Fruit fly (Drosophila melanogaster) Kc167 (cell line): Measurements from ENCODE around the gene HipHop.

ENCODE experiments used
- Myc ChIP-seq: fragments of >200 bp; optimal IDR thresholded peaks from 2 replicates; lab custom pipeline; 2017; ENCODE audit warnings: missing external identifiers
- Sin3A ChIP-seq: fragments of >200 bp; optimal IDR thresholded peaks from 2 replicates; lab custom pipeline; 2018; ENCODE audit warnings: missing external identifiers
- h ChIP-seq: fragments of >200 bp; optimal IDR thresholded peaks from 3 replicates; lab custom pipeline; 2018; ENCODE audit warnings: missing external identifiers
- insv ChIP-seq: fragments of >200 bp; optimal IDR thresholded peaks from 3 replicates; lab custom pipeline; 2018; ENCODE audit warnings: missing external identifiers
- psq ChIP-seq: fragments of >200 bp; optimal IDR thresholded peaks from 2 replicates; lab custom pipeline; 2017; ENCODE audit warnings: missing external identifiers
- ttk ChIP-seq: sonication (Bioruptor generic); optimal IDR thresholded peaks from 2 replicates; lab custom pipeline; 2017; ENCODE audit warnings: missing external identifiers

Gene HipHop

DNA sequence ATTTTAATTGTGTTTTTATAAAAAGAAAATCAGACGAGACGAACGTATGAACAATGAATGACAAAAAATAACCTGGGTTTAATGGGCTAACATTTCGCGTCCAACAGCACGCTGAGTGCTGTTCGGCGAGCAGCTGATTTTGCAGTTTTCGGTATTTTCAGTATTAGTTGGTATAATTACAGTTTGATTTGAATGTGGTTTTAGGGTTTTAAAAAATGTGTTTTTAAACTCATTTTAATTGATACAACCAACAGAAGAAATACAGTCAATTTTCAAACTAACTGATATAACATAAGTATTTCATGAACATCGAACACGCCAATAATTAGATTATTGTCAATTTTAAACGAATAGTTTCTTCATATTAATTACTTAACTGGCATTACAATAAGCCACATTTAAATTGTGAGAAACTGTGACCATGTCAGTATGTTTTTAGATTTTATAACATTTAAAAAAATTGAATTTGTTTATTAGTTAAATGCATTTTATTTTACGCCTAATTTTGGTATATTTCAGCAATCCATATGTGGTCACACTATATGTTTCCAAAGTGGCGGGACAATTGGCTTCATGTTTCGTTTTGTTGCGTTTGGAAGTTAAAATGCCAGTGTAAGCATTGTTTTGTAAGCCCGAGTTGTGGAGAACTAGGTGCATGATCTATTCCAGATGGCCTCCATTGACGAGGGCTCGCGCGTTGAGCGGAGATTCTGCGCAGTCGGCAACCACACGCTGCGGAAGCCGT lies at the start of gene HipHop, which contains the start of gene CG14073:
Gene HipHop (plus strand): TSS at position 534 of the 745 bp plus-strand sequence.
Gene CG14073 (minus strand): TSS at position 38 of the 745 bp plus-strand sequence.
- TF ChIP-seq insv (lab: Kevin White, UChicago) (no peak), h (lab: Kevin White, UChicago) (no peak), Myc (no peak), psq (lab: Kevin White, UChicago) (no peak), ttk (lab: Kevin White, UChicago) (no peak)

DNA sequence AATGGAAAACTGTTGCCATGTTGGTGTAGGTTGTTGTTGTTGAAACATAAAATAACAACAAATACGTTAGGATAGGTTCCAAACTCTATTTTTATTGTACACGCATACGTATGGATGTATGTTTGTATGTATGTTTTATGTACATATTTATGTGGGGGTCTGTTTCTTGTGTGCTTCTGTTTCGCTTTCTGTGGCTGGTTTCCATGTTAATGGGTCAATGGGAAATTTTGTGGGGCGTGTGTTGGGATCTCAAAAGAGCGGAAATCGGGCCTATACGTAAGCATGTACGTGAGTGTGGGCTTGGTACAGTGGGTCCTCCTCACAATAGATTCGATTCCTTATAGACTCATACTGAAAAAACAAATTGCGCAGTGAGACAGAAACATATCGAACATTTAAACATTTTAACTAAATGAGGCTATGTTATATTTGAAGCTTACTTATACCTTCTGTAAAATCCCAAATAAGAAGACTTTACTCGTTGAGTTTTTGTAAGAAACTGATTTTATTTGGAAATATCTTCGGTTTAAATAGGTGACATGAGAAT lies 48.9 kb upstream of the HipHop start:
- no peak for TF ChIP-seq h (lab: Kevin White, UChicago)
- no peak for TF ChIP-seq ttk (lab: Kevin White, UChicago)
- TF ChIP-seq psq (lab: Kevin White, UChicago) = no peak
- TF ChIP-seq Myc = no peak
- no peak for TF ChIP-seq insv (lab: Kevin White, UChicago)
- TF ChIP-seq Sin3A (lab: Kevin White, UChicago) = no peak

DNA sequence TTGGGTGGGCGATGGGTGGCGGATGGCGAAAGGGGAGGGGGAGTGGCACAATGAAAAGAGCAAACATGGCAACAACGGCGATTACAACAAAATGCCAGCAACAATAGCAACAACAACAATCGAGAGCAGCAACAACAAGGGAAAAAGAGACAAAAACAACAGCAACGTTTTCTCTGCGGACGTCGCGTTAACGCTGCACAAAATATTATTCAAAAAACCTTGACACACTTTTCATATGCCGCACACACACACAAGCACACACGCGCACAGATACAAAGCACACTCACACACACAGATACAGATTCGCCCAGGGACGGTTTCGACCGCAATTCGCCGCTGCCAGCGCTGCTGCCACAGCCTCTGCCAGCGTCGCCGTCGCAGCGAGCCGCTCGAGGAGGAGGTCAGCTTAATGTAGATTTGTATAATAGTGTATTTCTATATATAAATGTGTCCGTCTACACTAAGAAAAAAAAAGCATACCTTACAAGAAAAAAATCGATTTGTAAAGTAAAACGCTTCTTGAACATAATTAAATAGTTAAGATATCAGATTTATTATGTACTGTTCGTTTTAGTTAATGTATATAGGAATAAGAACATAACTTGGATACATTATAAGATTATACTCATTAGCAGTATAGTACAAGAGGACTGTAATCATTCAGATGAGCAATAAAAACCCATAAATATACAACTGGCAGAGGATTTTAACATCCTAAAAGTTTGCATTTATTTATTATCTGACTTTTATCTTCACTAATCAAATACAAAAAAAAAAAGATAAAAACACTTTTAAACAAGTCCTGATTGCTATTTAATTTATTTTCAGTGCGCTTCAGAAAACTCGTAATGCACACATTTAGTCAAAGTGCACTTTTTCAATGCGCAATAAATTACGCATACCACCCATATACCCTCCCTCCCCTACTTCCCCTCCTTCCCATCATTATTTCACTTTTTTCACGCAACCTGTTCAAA lies 39.0 kb upstream of the HipHop start:
- no peak for TF ChIP-seq Myc
- TF ChIP-seq Sin3A (lab: Kevin White, UChicago) = no peak
- no peak for TF ChIP-seq insv (lab: Kevin White, UChicago)
- no peak for TF ChIP-seq ttk (lab: Kevin White, UChicago)
- TF ChIP-seq psq (lab: Kevin White, UChicago) = no peak
- TF ChIP-seq h (lab: Kevin White, UChicago) = no peak

DNA sequence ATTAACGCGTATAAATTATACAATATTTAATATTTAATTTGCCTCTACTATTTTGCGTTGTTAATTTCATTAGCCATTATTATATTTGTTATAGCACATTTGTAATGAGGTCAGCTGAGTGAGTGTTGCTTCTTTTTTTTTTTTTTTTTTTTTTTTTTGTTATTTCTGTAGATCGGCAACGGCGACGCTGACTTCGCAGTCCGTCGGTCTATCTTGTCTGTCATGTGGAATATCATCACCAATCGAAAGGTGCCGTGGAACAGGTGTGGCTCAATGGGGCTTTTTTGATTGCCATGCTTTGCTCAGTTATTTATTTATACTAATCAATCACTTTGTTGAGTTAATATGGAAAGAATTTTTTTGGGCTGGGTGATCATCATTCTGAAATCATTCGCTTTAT lies 38.3 kb upstream of the HipHop start:
- no peak for TF ChIP-seq Sin3A (lab: Kevin White, UChicago)

DNA sequence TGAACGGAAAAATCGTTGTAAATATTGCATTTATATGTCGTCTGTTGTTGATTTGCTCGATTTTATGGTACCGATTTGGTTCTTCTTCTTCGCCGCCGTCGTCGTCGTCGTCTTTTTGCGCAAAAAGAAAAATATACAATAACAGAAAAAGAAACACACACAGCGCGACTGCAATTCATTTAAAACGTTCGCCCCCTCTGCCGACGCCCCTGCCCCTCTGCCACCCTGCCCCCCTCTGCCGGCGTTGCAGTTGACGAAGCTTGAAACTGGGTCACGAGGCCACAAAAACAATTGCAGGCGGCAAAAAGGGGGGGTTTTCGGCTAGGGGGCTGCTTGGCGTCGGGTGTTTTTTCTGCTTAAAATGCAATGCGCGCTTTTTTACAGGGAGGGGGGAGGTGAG lies 37.4 kb upstream of the HipHop start:
- TF ChIP-seq psq (lab: Kevin White, UChicago) = no peak
- no peak for TF ChIP-seq h (lab: Kevin White, UChicago)
- no peak for TF ChIP-seq insv (lab: Kevin White, UChicago)
- no peak for TF ChIP-seq Sin3A (lab: Kevin White, UChicago)
- no peak for TF ChIP-seq Myc
- TF ChIP-seq ttk (lab: Kevin White, UChicago) = no peak

DNA sequence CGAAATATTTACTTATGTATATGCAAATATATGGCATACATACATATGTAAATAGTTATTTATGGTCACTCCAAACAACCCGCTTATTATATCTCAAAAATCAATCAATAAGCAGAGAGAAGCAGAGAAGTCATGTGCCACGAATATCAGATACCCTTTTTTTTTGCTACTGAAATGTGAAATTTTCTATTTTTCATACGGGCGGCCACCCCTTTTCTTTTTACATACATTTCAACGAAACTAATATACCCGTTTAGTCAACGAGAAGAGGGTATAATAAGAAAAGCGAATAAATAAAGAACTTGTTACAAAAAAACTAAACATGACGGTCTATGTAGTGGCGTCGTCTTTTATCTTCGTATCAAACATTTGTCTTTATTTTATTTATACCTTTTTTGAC lies 36.4 kb upstream of the HipHop start:
- no peak for TF ChIP-seq ttk (lab: Kevin White, UChicago)
- TF ChIP-seq h (lab: Kevin White, UChicago) = no peak
- TF ChIP-seq Myc = no peak
- TF ChIP-seq Sin3A (lab: Kevin White, UChicago) = no peak
- no peak for TF ChIP-seq insv (lab: Kevin White, UChicago)
- TF ChIP-seq psq (lab: Kevin White, UChicago) = no peak

DNA sequence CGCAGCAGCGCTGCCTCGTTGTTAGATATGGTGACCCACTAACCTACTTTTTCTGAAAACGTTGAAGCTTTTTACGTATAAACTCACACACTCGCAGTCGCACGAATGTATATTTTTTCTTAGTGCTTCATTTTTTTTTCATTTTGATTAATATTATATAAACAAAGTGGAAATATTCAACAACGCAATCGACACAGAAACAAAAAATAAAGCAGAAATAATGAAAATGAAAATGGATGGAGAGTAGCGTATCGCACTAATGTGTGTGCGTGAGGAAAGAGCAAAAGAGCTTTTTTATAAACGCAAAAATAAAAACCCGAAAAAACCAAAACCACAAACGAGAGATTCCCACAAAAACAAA lies 34.9 kb upstream of the HipHop start:
- TF ChIP-seq h (lab: Kevin White, UChicago) = no peak
- TF ChIP-seq Myc = no peak
- TF ChIP-seq Sin3A (lab: Kevin White, UChicago) = no peak
- no peak for TF ChIP-seq insv (lab: Kevin White, UChicago)
- no peak for TF ChIP-seq ttk (lab: Kevin White, UChicago)
- TF ChIP-seq psq (lab: Kevin White, UChicago) = no peak

DNA sequence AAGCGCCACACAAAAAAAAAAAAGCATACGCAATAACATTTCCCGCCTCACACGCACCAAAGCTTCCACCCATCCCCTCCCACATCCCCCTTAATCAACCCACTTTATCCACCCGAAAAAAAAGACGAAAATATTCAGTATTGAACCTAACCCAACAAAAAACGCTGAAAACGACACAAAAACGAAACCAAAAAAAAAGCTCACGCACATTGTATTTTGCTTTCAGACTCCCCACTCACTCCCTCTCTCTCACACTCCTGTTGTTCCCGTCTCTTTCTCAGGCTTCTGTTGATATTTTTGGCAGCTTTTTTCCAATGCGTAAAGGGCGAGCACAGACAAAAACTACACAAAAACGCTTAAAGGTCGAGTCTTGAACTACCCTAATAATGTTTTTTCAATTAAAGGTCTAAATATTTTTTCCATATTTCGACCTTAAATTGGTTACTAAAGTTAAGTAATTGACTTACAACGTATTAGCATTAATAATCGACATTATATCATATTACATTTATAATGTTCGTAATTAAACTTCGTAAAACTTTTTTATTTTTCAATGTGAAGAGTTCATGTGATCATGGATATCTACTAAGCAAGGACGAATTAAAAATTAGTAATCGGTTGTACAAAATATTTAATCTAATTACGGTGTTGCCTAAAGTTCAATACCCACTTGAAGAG lies 34.4 kb upstream of the HipHop start:
- TF ChIP-seq psq (lab: Kevin White, UChicago) = no peak
- TF ChIP-seq insv (lab: Kevin White, UChicago) = no peak
- no peak for TF ChIP-seq ttk (lab: Kevin White, UChicago)
- TF ChIP-seq Myc = no peak
- no peak for TF ChIP-seq Sin3A (lab: Kevin White, UChicago)
- no peak for TF ChIP-seq h (lab: Kevin White, UChicago)

DNA sequence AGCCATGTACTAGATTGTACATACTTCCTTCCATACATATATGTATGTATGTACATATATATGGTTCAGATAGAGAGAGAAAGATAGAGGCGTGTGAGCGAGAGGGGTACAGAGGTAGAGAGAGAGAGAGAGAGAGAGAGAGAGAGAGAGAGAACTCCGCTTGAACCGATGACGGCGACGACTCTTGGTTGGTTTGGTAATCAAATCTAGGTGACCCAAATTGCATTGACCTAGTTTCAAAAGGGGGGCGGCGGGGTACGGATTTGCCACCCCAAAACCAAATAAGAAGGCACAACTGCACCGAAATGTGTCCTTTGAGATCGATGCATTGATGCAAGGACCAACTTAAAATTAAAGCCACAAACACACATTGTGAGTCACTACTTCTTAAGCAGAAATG lies 33.1 kb upstream of the HipHop start:
- TF ChIP-seq psq (lab: Kevin White, UChicago) (no peak), insv (lab: Kevin White, UChicago) (no peak), h (lab: Kevin White, UChicago) (no peak), ttk (lab: Kevin White, UChicago) (no peak), Myc (no peak), Sin3A (lab: Kevin White, UChicago) (no peak)

DNA sequence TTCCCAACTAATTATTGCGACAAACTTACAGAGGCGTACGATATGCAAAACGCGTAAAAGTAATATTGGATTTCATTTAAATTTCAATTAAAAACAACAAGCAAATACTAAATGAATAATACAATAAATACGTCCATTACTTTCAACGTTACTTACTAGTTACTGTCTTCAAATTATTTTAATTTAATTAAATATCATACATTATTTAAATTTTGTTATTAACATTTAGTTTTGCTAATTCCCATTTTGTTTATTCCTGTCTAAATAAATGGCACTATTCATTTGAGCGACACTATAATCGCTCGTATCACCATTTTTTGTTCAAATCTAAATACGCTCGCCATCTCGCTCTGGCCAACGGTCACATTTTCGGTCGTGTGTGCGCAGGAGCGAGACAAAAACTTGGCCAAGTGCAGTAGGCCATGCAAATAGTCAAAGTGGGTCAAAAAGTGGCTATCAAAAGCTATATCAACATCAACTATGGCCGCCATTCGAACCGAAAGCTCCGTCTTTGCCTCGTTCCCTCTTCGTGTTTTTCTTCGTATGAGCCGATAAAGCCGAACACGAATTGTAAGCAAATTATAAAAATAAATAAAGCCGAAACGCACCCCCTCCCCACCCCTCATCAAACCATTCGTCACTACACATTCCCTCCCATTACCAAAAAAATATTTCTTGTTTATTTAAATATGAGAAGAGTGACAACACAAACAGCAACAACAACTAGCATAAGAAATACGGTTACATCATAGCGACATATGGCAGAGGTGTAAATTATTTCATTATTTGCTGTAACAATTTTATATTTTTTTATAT lies 31.6 kb upstream of the HipHop start:
- TF ChIP-seq ttk (lab: Kevin White, UChicago) = no peak
- no peak for TF ChIP-seq Myc
- no peak for TF ChIP-seq Sin3A (lab: Kevin White, UChicago)
- TF ChIP-seq psq (lab: Kevin White, UChicago) = no peak
- no peak for TF ChIP-seq insv (lab: Kevin White, UChicago)
- no peak for TF ChIP-seq h (lab: Kevin White, UChicago)
